Worm (Caenorhabditis elegans): ENCODE measurements around the gene F10A3.4.

The F10A3.4 gene

DNA sequence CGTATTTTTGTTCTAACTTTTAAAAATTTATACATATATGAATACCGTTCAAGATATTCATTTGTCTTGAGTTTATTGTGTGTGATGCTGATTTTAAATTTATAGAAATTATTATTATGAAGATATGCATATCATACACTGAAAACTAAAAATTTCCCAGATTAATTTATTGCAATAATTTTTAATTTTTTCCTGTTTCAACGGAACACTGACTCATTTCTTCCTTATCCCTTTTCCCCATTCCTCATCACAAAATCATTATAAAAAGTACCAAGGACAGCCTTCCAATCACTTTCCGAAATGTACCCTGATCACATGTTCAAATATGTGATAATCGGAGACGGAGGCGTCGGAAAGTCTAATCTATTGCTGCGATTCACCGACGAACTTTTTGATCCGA lies 45.7 kb downstream of the F10A3.4 start, which contains the start of gene rabr-4:
TSS of gene rabr-4 (plus strand) at position 301 of the 400 bp plus-strand sequence.
- TF ChIP-seq dox-1 (GFP tag; IDR thresholded peaks at IDR 0.05) (no peak), madf-10 (tag; optimal IDR thresholded peaks at IDR 0.05) (no peak), nhr-90 (tag; optimal IDR thresholded peaks at IDR 0.05) (no peak), ccch-3 (GFP tag; optimal IDR thresholded peaks at IDR 0.05) (no peak)

DNA sequence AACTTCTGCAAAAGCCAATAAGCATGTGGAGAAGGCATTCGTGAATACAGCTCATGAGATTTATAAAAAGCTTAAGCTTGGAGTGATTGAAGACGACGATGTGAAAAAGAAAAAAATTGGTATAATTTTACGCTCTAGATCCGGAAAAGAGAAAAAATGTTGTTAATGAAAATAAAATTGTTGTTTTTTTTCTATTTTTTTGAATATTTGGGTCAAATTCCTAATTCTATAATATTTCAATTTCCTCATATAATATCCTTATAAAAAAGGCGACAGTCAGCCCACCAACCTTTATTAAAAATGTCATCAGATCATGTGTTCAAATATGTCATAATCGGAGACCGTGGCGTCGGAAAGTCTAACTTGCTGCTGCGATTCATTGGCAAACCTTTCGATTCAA lies 46.5 kb downstream of the F10A3.4 start, which contains the start of gene rabr-3:
TSS of gene rabr-3 (plus strand) at position 301 of the 400 bp plus-strand sequence.
- TF ChIP-seq Y53G8AR.9 (GFP tag; conservative IDR thresholded peaks at IDR 0.05) = no peak
- no peak for TF ChIP-seq nfya-2 (GFP tag; IDR thresholded peaks at IDR 0.05)

DNA sequence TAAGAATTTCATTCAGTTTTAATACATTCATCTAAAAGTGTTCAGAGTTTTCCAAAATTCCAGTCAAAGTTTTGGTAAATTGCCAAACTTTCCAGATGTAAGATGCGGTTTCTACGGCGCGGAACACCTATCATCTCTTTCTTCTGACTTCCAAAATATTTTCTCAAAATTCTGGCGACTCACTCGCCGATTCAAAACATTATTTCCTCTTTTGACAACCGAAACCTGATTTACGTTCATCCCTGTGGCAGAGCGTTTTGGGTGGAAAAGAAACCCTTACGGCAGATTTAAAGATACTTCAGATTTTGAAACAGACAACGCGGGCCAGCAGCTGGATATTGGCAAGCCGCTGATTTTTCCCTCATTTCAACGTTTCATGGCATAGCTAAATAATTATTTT lies 49.1 kb downstream of the F10A3.4 start, which contains the start of gene F11A5.5:
TSS of gene F11A5.5 (plus strand) at position 301 of the 400 bp plus-strand sequence.
- no peak for TF ChIP-seq attf-3 (GFP tag; conservative IDR thresholded peaks at IDR 0.05)
- no peak for TF ChIP-seq let-526 (GFP tag; IDR thresholded peaks at IDR 0.05)
- no peak for TF ChIP-seq let-607 (tag; optimal IDR thresholded peaks at IDR 0.05)
- TF ChIP-seq ceh-27 (GFP tag; optimal IDR thresholded peaks at IDR 0.05) = no peak
- TF ChIP-seq repo-1 (tag; optimal IDR thresholded peaks at IDR 0.05) = no peak
- no peak for TF ChIP-seq lin-35 (GFP tag; optimal IDR thresholded peaks at IDR 0.05)
- TF ChIP-seq ztf-28 (GFP tag; IDR thresholded peaks at IDR 0.05) = no peak
- TF ChIP-seq rcor-1 (GFP tag; IDR thresholded peaks at IDR 0.05) = no peak
- TF ChIP-seq lsy-27 (tag; optimal IDR thresholded peaks at IDR 0.05; ENCODE audit: borderline replicate concordance, insufficient read depth) = no peak
- TF ChIP-seq sdz-38 (tag; optimal IDR thresholded peaks at IDR 0.05) = no peak
- TF ChIP-seq F52B5.7 (tag; optimal IDR thresholded peaks at IDR 0.05) = no peak
- no peak for TF ChIP-seq B0019.2 (GFP tag; conservative IDR thresholded peaks at IDR 0.05)
- TF ChIP-seq ceh-100 (GFP tag; IDR thresholded peaks at IDR 0.05) = no peak
- no peak for TF ChIP-seq ceh-79 (tag; optimal IDR thresholded peaks at IDR 0.05)
- no peak for TF ChIP-seq ztf-22 (GFP tag; optimal IDR thresholded peaks at IDR 0.05)
- no peak for TF ChIP-seq K12H6.12 (tag; optimal IDR thresholded peaks at IDR 0.05)
- TF ChIP-seq bed-1 (GFP tag; IDR thresholded peaks at IDR 0.05) = no peak
- no peak for TF ChIP-seq sea-2 (GFP tag; IDR thresholded peaks at IDR 0.05)
- no peak for TF ChIP-seq aptf-2 (GFP tag; conservative IDR thresholded peaks at IDR 0.05)
- no peak for TF ChIP-seq unc-62 (GFP tag; optimal IDR thresholded peaks at IDR 0.05)
